Worm (Caenorhabditis elegans) whole organism, L2 larva: ENCODE data around the gene fbxb-24.
"Not testable (repeated sequence)": the region's sequence is repeated elsewhere in the genome, so short reads cannot be mapped to it uniquely, and the experiment has no call there.

ENCODE experiments used
- F13H6.1 ChIP-seq: sonication (generic microtip); optimal IDR thresholded peaks from 2 replicates; lab custom pipeline; 2016; ENCODE audit warnings: missing genetic modification characterization, missing compliant biosample characterization
- R02D3.7 ChIP-seq: fragments of 150-350 bp; optimal IDR thresholded peaks from 2 replicates; lab custom pipeline; 2014; ENCODE audit warnings: missing biosample characterization, missing genetic modification characterization
- Y55F3AM.14 ChIP-seq: fragments of 200-800 bp; sonication (Bioruptor generic); optimal IDR thresholded peaks from 2 replicates; lab custom pipeline; 2018; ENCODE audit warnings: mild to moderate bottlenecking, missing genetic modification characterization, missing compliant biosample characterization
- ZK546.5 ChIP-seq: sonication (generic microtip); optimal IDR thresholded peaks from 2 replicates; lab custom pipeline; 2017; ENCODE audit warnings: missing biosample characterization, missing genetic modification characterization
- alr-1 ChIP-seq: fragments of 150-350 bp; optimal IDR thresholded peaks from 2 replicates; lab custom pipeline; 2014; ENCODE audit warnings: missing biosample characterization, missing genetic modification characterization
- ama-1 ChIP-seq: fragments of 150-350 bp; optimal IDR thresholded peaks from 2 replicates; lab custom pipeline; 2018; ENCODE audit warnings: inconsistent platforms
- ceh-82 ChIP-seq: fragments of 150-350 bp; optimal IDR thresholded peaks from 2 replicates; lab custom pipeline; 2014; ENCODE audit warnings: missing biosample characterization, missing genetic modification characterization
- crh-2 ChIP-seq: sonication (generic microtip); optimal IDR thresholded peaks from 2 replicates; lab custom pipeline; 2017; ENCODE audit warnings: missing biosample characterization, missing genetic modification characterization
- elt-3 ChIP-seq: sonication (generic microtip); optimal IDR thresholded peaks from 2 replicates; lab custom pipeline; 2017; ENCODE audit warnings: missing biosample characterization, missing genetic modification characterization
- fos-1 ChIP-seq: fragments of 150-350 bp; optimal IDR thresholded peaks from 2 replicates; lab custom pipeline; 2014; ENCODE audit warnings: missing biosample characterization, missing genetic modification characterization
- lin-11 ChIP-seq: fragments of 150-350 bp; sonication (generic microtip); optimal IDR thresholded peaks from 2 replicates; lab custom pipeline; 2014; ENCODE audit warnings: missing biosample characterization, missing genetic modification characterization, inconsistent platforms, mixed read lengths
- lin-13 ChIP-seq: fragments of 150-350 bp; optimal IDR thresholded peaks from 2 replicates; lab custom pipeline; 2014; ENCODE audit warnings: missing biosample characterization, missing genetic modification reagents, missing genetic modification characterization
- lin-39 ChIP-seq: fragments of 150-350 bp; optimal IDR thresholded peaks from 2 replicates; lab custom pipeline; 2014; ENCODE audit warnings: missing biosample characterization, missing genetic modification reagents, missing genetic modification characterization
- lsy-2 ChIP-seq, 2 experiments: fragments of 150-350 bp in 1 of 2; sonication (generic microtip) in 1 of 2; optimal IDR thresholded peaks; 2 replicates each; lab custom pipeline; 2014 to 2017; ENCODE audit warnings: missing biosample characterization in 2 of 2, missing genetic modification characterization in 2 of 2
- mdl-1 ChIP-seq, 2 experiments: fragments of 150-350 bp in 1 of 2; sonication (generic microtip) in 1 of 2; optimal IDR thresholded peaks; 2 replicates each; lab custom pipeline; 2017; ENCODE audit warnings: missing biosample characterization in 2 of 2, missing genetic modification characterization in 2 of 2
- nhr-10 ChIP-seq: sonication (generic microtip); optimal IDR thresholded peaks from 2 replicates; lab custom pipeline; 2017; ENCODE audit warnings: missing biosample characterization, missing genetic modification characterization
- nhr-11 ChIP-seq: fragments of 150-350 bp; optimal IDR thresholded peaks from 2 replicates; lab custom pipeline; 2014; ENCODE audit warnings: missing biosample characterization, missing genetic modification characterization
- nhr-12 ChIP-seq: fragments of 150-350 bp; optimal IDR thresholded peaks from 2 replicates; lab custom pipeline; 2014; ENCODE audit warnings: missing biosample characterization, missing genetic modification characterization
- nhr-23 ChIP-seq: fragments of 150-350 bp; optimal IDR thresholded peaks from 2 replicates; lab custom pipeline; 2014; ENCODE audit warnings: missing biosample characterization, missing genetic modification reagents, missing genetic modification characterization
- nhr-237 ChIP-seq: fragments of 150-350 bp; optimal IDR thresholded peaks from 2 replicates; lab custom pipeline; 2014; ENCODE audit warnings: missing biosample characterization, missing genetic modification characterization
- nhr-25 ChIP-seq: fragments of 150-350 bp; sonication (generic microtip); optimal IDR thresholded peaks from 3 replicates; lab custom pipeline; 2014; ENCODE audit warnings: missing biosample characterization, missing genetic modification characterization
- nhr-6 ChIP-seq: fragments of 150-350 bp; optimal IDR thresholded peaks from 2 replicates; lab custom pipeline; 2014; ENCODE audit warnings: missing biosample characterization, missing genetic modification characterization
- sem-4 ChIP-seq: fragments of 150-350 bp; optimal IDR thresholded peaks from 2 replicates; lab custom pipeline; 2014; ENCODE audit warnings: missing biosample characterization, missing genetic modification reagents, missing genetic modification characterization
- skn-1 ChIP-seq: sonication (generic microtip); optimal IDR thresholded peaks from 2 replicates; lab custom pipeline; 2017; ENCODE audit warnings: missing biosample characterization, missing genetic modification characterization
- sma-3 ChIP-seq: sonication (generic microtip); optimal IDR thresholded peaks from 2 replicates; lab custom pipeline; 2016; ENCODE audit warnings: missing genetic modification reagents, missing genetic modification characterization, missing compliant biosample characterization
- sma-9 ChIP-seq, 2 experiments: fragments of 150-350 bp in 1 of 2; sonication (generic microtip) in 1 of 2; optimal IDR thresholded peaks; 2 replicates each; lab custom pipeline; 2014 to 2016; ENCODE audit warnings: missing genetic modification characterization in 2 of 2, mild to moderate bottlenecking in 1 of 2, missing biosample characterization in 1 of 2, missing compliant biosample characterization in 1 of 2, missing genetic modification reagents in 1 of 2, moderate library complexity in 1 of 2
- snpc-4 ChIP-seq: fragments of 150-350 bp; optimal IDR thresholded peaks from 2 replicates; lab custom pipeline; 2014; ENCODE audit warnings: missing biosample characterization, missing genetic modification characterization
- unc-39 ChIP-seq: fragments of 150-350 bp; optimal IDR thresholded peaks from 2 replicates; lab custom pipeline; 2014; ENCODE audit warnings: missing biosample characterization, missing genetic modification characterization
- unc-62 ChIP-seq: fragments of 150-350 bp; optimal IDR thresholded peaks from 2 replicates; lab custom pipeline; 2014; ENCODE audit warnings: missing biosample characterization, missing genetic modification reagents, missing genetic modification characterization
- zag-1 ChIP-seq: fragments of 150-350 bp; optimal IDR thresholded peaks from 2 replicates; lab custom pipeline; 2014; ENCODE audit warnings: missing biosample characterization, missing genetic modification characterization
- ztf-1 ChIP-seq: fragments of 200-800 bp; sonication (Bioruptor generic); conservative IDR thresholded peaks from 2 replicates; pipeline ENCODE4 v1.3.6; 2022; ENCODE audit warnings: missing genetic modification characterization, missing compliant biosample characterization
- ztf-11 ChIP-seq: sonication (generic microtip); optimal IDR thresholded peaks from 2 replicates; lab custom pipeline; 2017; ENCODE audit warnings: missing biosample characterization, missing genetic modification characterization

fbxb-24 gene

ce11 chrIII:11871617-11872016, 37.1 kb upstream of the fbxb-24 start:
- TF ChIP-seq lin-39 (tag; lab: Kevin White, UChicago) (no peak), ztf-1 (no peak), snpc-4 (tag; lab: Kevin White, UChicago) (no peak), lsy-2 (tag; optimal IDR thresholded peaks at IDR 0.05; lab: Kevin White, UChicago) (no peak), Y55F3AM.14 (GFP tag; lab: Kevin White, UChicago) (no peak), elt-3 (tag; lab: Kevin White, UChicago) (no peak), crh-2 (tag; lab: Kevin White, UChicago) (no peak), sma-3 (GFP tag; lab: Kevin White, UChicago) (no peak)
- TF ChIP-seq, all 48 proteins: peak for 0

- TF ChIP-seq Y55F3AM.14 (GFP tag; lab: Kevin White, UChicago) (no peak), alr-1 (tag; lab: Kevin White, UChicago) (no peak), R02D3.7 (tag; lab: Kevin White, UChicago) (no peak), ztf-11 (no peak), nhr-6 (tag; lab: Kevin White, UChicago) (no peak), nhr-23 (tag; lab: Kevin White, UChicago) (no peak), sem-4 (no peak), nhr-12 (no peak), ZK546.5 (tag; lab: Kevin White, UChicago) (no peak)
These were observed 34.5 kb upstream of the fbxb-24 start for ce11 chrIII:11874242-11874641.

- no peak for TF ChIP-seq lin-13 (GFP tag; lab: Kevin White, UChicago)
These were observed 32.6 kb upstream of the fbxb-24 start for ce11 chrIII:11876130-11876529.

DNA sequence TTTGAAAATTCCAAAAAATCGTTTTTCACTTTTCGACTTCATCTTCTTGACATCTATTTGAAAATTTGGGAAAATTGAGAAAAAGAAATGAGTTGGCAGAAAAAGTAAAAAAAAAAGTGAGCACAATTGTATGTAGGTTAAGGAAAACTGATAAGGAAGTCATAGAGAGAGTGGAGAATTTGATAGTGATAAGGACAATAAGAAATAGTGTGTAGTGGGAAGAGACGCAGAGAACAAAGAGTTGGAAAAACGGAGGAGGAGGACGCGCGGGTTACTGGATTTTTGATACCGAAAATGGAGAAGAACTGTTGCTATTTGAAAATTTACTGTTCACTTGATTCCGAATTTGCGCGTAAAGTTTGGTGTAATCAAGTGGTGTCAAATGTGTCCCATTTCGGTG, 30.0 kb upstream of the fbxb-24 start, which contains the start of gene Y56A3A.6:
TSS of gene Y56A3A.6 (minus strand) at position 53 of the 400 bp plus-strand sequence.
- TF ChIP-seq fos-1, result peak; percentile 18
- peak; percentile 20 for TF ChIP-seq crh-2 (tag; lab: Kevin White, UChicago)
- no peak for TF ChIP-seq sma-3 (GFP tag; lab: Kevin White, UChicago)

ce11 chrIII:11881549-11881948, 27.2 kb upstream of the fbxb-24 start:
- no peak for TF ChIP-seq skn-1
- peak; percentile 40 for TF ChIP-seq fos-1

- not testable (repeated sequence) for TF ChIP-seq lin-11, nhr-12, ceh-82
These were observed 25.1 kb upstream of the fbxb-24 start, which contains the start of gene fbxb-22 for ce11 chrIII:11883694-11884093. fbxb-22 (minus strand) TSS chrIII:11883754.

ce11 chrIII:11891335-11891734, 17.4 kb upstream of the fbxb-24 start, which contains the start of gene faah-5:
faah-5 (minus strand) TSS chrIII:11891435.
- no peak for TF ChIP-seq unc-39 (tag; lab: Kevin White, UChicago)
- TF ChIP-seq nhr-237 (tag; lab: Kevin White, UChicago), result no peak
- TF ChIP-seq ZK546.5 (tag; lab: Kevin White, UChicago), result no peak
- no peak for TF ChIP-seq lsy-2 (tag; optimal IDR thresholded peaks at IDR 0.05; lab: Kevin White, UChicago)
- TF ChIP-seq ama-1, result no peak
- no peak for TF ChIP-seq nhr-25 (tag; lab: Kevin White, UChicago)
- no peak for TF ChIP-seq nhr-11 (tag; lab: Kevin White, UChicago)
- TF ChIP-seq sma-9 (GFP tag; optimal IDR thresholded peaks at IDR 0.05; lab: Kevin White, UChicago), result no peak
- no peak for TF ChIP-seq sma-9 (tag; optimal IDR thresholded peaks at IDR 0.05; lab: Kevin White, UChicago)
- no peak for TF ChIP-seq fos-1
- TF ChIP-seq zag-1 (tag; lab: Kevin White, UChicago), result no peak

DNA sequence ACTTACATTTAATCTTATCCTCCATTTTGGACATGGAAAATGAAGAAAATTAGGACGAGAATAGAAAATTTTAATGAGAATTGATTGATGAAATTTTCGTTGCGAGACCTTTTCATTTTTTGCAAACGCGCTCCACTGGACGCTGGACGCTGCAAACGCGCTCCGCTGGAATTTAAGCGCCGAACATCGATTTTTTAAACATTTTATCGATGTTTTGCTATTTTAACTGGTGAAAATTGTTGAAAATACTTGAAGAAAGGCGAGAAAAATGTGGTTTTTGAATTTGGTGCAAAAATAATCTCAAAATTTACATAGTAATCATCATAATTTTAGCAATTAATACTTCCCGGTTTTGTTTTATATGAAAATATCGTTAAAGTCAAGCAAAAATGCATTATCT, 15.8 kb upstream of the fbxb-24 start, which contains the start of gene Y56A3A.41:
TSS of gene Y56A3A.41 (minus strand) at position 101 of the 400 bp plus-strand sequence.
- TF ChIP-seq nhr-10 (tag; lab: Kevin White, UChicago), result no peak
- no peak for TF ChIP-seq unc-62
- no peak for TF ChIP-seq sma-9 (GFP tag; optimal IDR thresholded peaks at IDR 0.05; lab: Kevin White, UChicago)
- no peak for TF ChIP-seq sma-9 (tag; optimal IDR thresholded peaks at IDR 0.05; lab: Kevin White, UChicago)
- no peak for TF ChIP-seq lsy-2 (tag; optimal IDR thresholded peaks at IDR 0.05; lab: Kevin White, UChicago)
- TF ChIP-seq zag-1 (tag; lab: Kevin White, UChicago), result no peak
- TF ChIP-seq sma-3 (GFP tag; lab: Kevin White, UChicago), result no peak
- TF ChIP-seq F13H6.1 (tag; lab: Kevin White, UChicago), result no peak
- no peak for TF ChIP-seq snpc-4 (tag; lab: Kevin White, UChicago)
- TF ChIP-seq mdl-1 (tag; optimal IDR thresholded peaks at IDR 0.05; lab: Kevin White, UChicago), result no peak
